Worm (Caenorhabditis elegans) whole organism, L1 larva: ENCODE results near the gene R12B2.6.
A peak's percentile ranks its signal among the peaks of the same experiment; 100 is the strongest.

Experiments
- C16A3.4 ChIP-seq: fragments of 150-350 bp; optimal IDR thresholded peaks from 2 replicates; lab custom pipeline; 2014; ENCODE audit warnings: missing biosample characterization, missing genetic modification characterization
- F16B12.6 ChIP-seq: fragments of 150-350 bp; optimal IDR thresholded peaks from 2 replicates; lab custom pipeline; 2014; ENCODE audit warnings: missing biosample characterization, missing genetic modification characterization
- ama-1 ChIP-seq: fragments of 150-350 bp; optimal IDR thresholded peaks from 2 replicates; lab custom pipeline; 2014
- blmp-1 ChIP-seq: fragments of 150-350 bp; optimal IDR thresholded peaks from 2 replicates; lab custom pipeline; 2014; ENCODE audit warnings: missing biosample characterization, missing genetic modification characterization
- ceh-8 ChIP-seq: fragments of 200-800 bp; sonication (Bioruptor generic); optimal IDR thresholded peaks from 2 replicates; lab custom pipeline; 2018; ENCODE audit warnings: mild to moderate bottlenecking, missing genetic modification characterization, moderate library complexity, missing compliant biosample characterization
- efl-1 ChIP-seq, 4 experiments: fragments of 150-350 bp; optimal IDR thresholded peaks in 3 of 4; peaks in 1 of 4; 1 replicate in 1 of 4; 2 replicates in 3 of 4; lab custom pipeline; 2014; ENCODE audit warnings: missing biosample characterization in 2 of 4, missing genetic modification characterization in 2 of 4, missing genetic modification reagents in 2 of 4
- egl-13 ChIP-seq: sonication (generic microtip); optimal IDR thresholded peaks from 2 replicates; lab custom pipeline; 2016; ENCODE audit warnings: missing genotype, missing genetic modification reagents, missing genetic modification characterization, missing compliant biosample characterization
- egl-27 ChIP-seq, 2 experiments: fragments of 150-350 bp in 1 of 2; sonication (generic microtip); optimal IDR thresholded peaks; 3 replicates each; lab custom pipeline; 2017 to 2018; ENCODE audit warnings: missing biosample characterization in 2 of 2, missing genetic modification characterization in 2 of 2, missing genetic modification reagents in 2 of 2
- elt-2 ChIP-seq: sonication (generic microtip); optimal IDR thresholded peaks from 2 replicates; lab custom pipeline; 2016; ENCODE audit warnings: missing genetic modification characterization, mild to moderate bottlenecking, inconsistent platforms, missing compliant biosample characterization, missing genetic modification reagents
- elt-3 ChIP-seq, 6 experiments: fragments of 150-350 bp in 1 of 6; sonication (generic microtip); optimal IDR thresholded peaks; 2 replicates each; lab custom pipeline; 2017 to 2018; ENCODE audit warnings: missing biosample characterization in 6 of 6, missing genetic modification characterization in 6 of 6, inconsistent platforms in 1 of 6
- fkh-10 ChIP-seq: sonication (generic microtip); optimal IDR thresholded peaks from 2 replicates; lab custom pipeline; 2017; ENCODE audit warnings: missing biosample characterization, missing genetic modification reagents, missing genetic modification characterization
- hlh-17 ChIP-seq: fragments of 200-800 bp; sonication (Bioruptor generic); optimal IDR thresholded peaks from 2 replicates; lab custom pipeline; 2018; ENCODE audit warnings: missing genetic modification characterization, mild to moderate bottlenecking, missing compliant biosample characterization, moderate library complexity, borderline replicate concordance
- jun-1 ChIP-seq: fragments of 150-350 bp; optimal IDR thresholded peaks from 2 replicates; lab custom pipeline; 2014; ENCODE audit warnings: missing biosample characterization, missing genetic modification reagents, missing genetic modification characterization
- lin-13 ChIP-seq: fragments of 150-350 bp; optimal IDR thresholded peaks from 2 replicates; lab custom pipeline; 2014; ENCODE audit warnings: missing biosample characterization, missing genetic modification reagents, missing genetic modification characterization
- lin-14 ChIP-seq: fragments of 200-800 bp; sonication (Bioruptor generic); optimal IDR thresholded peaks from 2 replicates; lab custom pipeline; 2018; ENCODE audit warnings: mild to moderate bottlenecking, missing genetic modification characterization, moderate library complexity, missing compliant biosample characterization
- lin-35 ChIP-seq, 2 experiments: fragments of 150-350 bp; optimal IDR thresholded peaks; 2 replicates each; lab custom pipeline; 2014; ENCODE audit warnings: missing biosample characterization in 2 of 2, missing genetic modification characterization in 2 of 2, missing genetic modification reagents in 2 of 2
- lir-3 ChIP-seq: sonication (generic microtip); optimal IDR thresholded peaks from 2 replicates; lab custom pipeline; 2016; ENCODE audit warnings: mild to moderate bottlenecking, missing genetic modification characterization, moderate library complexity, missing compliant biosample characterization; ENCODE audit not compliant: poor library complexity
- lsy-2 ChIP-seq, 2 experiments: fragments of 150-350 bp; optimal IDR thresholded peaks; 2 replicates each; lab custom pipeline; 2014; ENCODE audit warnings: missing biosample characterization in 2 of 2, missing genetic modification characterization in 2 of 2
- mdl-1 ChIP-seq, 2 experiments: fragments of 150-350 bp; optimal IDR thresholded peaks; 2 replicates each; lab custom pipeline; 2014 to 2017; ENCODE audit warnings: missing biosample characterization in 2 of 2, missing genetic modification characterization in 2 of 2, inconsistent platforms in 1 of 2
- mef-2 ChIP-seq: fragments of 150-350 bp; optimal IDR thresholded peaks from 2 replicates; lab custom pipeline; 2014; ENCODE audit warnings: missing biosample characterization, missing genetic modification characterization
- nhr-11 ChIP-seq: fragments of 150-350 bp; optimal IDR thresholded peaks from 2 replicates; lab custom pipeline; 2014; ENCODE audit warnings: missing biosample characterization, missing genetic modification characterization
- nhr-12 ChIP-seq: sonication (generic microtip); optimal IDR thresholded peaks from 2 replicates; lab custom pipeline; 2017; ENCODE audit warnings: missing biosample characterization, missing genetic modification characterization
- nhr-19 ChIP-seq: fragments of 200-800 bp; sonication (Bioruptor generic); conservative IDR thresholded peaks from 2 replicates; pipeline ENCODE4 v1.3.6; 2022; ENCODE audit warnings: missing genetic modification characterization, missing compliant biosample characterization
- nhr-20 ChIP-seq: sonication (generic microtip); optimal IDR thresholded peaks from 2 replicates; lab custom pipeline; 2016; ENCODE audit warnings: mild to moderate bottlenecking, missing genetic modification characterization, missing compliant biosample characterization
- nhr-237 ChIP-seq: fragments of 150-350 bp; optimal IDR thresholded peaks from 2 replicates; lab custom pipeline; 2014; ENCODE audit warnings: missing biosample characterization, missing genetic modification characterization
- nhr-28 ChIP-seq: fragments of 150-350 bp; optimal IDR thresholded peaks from 2 replicates; lab custom pipeline; 2014; ENCODE audit warnings: missing biosample characterization, missing genetic modification characterization
- nhr-47 ChIP-seq: sonication (generic microtip); optimal IDR thresholded peaks from 2 replicates; lab custom pipeline; 2016; ENCODE audit warnings: mild to moderate bottlenecking, missing genetic modification characterization, moderate library complexity, missing compliant biosample characterization
- nhr-71 ChIP-seq: sonication (generic microtip); optimal IDR thresholded peaks from 2 replicates; lab custom pipeline; 2016; ENCODE audit warnings: mild to moderate bottlenecking, missing genetic modification characterization, moderate library complexity, missing compliant biosample characterization
- nhr-76 ChIP-seq: sonication (generic microtip); optimal IDR thresholded peaks from 2 replicates; lab custom pipeline; 2017; ENCODE audit warnings: missing biosample characterization, missing genetic modification characterization
- nhr-84 ChIP-seq: sonication (generic microtip); optimal IDR thresholded peaks from 2 replicates; lab custom pipeline; 2017; ENCODE audit warnings: missing biosample characterization, missing genetic modification characterization
- nhr-85 ChIP-seq: sonication (generic microtip); peaks from one replicate; lab custom pipeline; 2016; ENCODE audit warnings: missing genetic modification characterization, inconsistent platforms, missing compliant biosample characterization
- nhr-90 ChIP-seq: sonication (generic microtip); optimal IDR thresholded peaks from 2 replicates; lab custom pipeline; 2016; ENCODE audit warnings: mild to moderate bottlenecking, missing genetic modification characterization, missing compliant biosample characterization; ENCODE audit not compliant: poor library complexity
- pqm-1 ChIP-seq: sonication (generic microtip); optimal IDR thresholded peaks from 3 replicates; lab custom pipeline; 2017; ENCODE audit warnings: missing biosample characterization, missing genetic modification characterization
- rnt-1 ChIP-seq: sonication (generic microtip); optimal IDR thresholded peaks from 2 replicates; lab custom pipeline; 2016; ENCODE audit warnings: mild to moderate bottlenecking, missing genetic modification characterization, moderate library complexity, missing compliant biosample characterization
- snu-23 ChIP-seq: sonication (generic microtip); optimal IDR thresholded peaks from 2 replicates; lab custom pipeline; 2016; ENCODE audit warnings: missing genetic modification characterization, missing compliant biosample characterization
- swsn-7 ChIP-seq: sonication (generic microtip); optimal IDR thresholded peaks from 2 replicates; lab custom pipeline; 2016; ENCODE audit warnings: missing genetic modification characterization, missing compliant biosample characterization
- tbx-2 ChIP-seq: sonication (generic microtip); optimal IDR thresholded peaks from 2 replicates; lab custom pipeline; 2016; ENCODE audit warnings: missing genetic modification characterization, missing compliant biosample characterization
- unc-130 ChIP-seq: fragments of 150-350 bp; optimal IDR thresholded peaks from 2 replicates; lab custom pipeline; 2017; ENCODE audit warnings: missing biosample characterization, missing genetic modification characterization, inconsistent platforms
- unc-30 ChIP-seq: sonication (generic microtip); optimal IDR thresholded peaks from 2 replicates; lab custom pipeline; 2017; ENCODE audit warnings: missing biosample characterization, missing genetic modification characterization
- unc-86 ChIP-seq: sonication (generic microtip); optimal IDR thresholded peaks from 2 replicates; lab custom pipeline; 2016; ENCODE audit warnings: missing genetic modification characterization, missing compliant biosample characterization
- vab-15 ChIP-seq: sonication (generic microtip); optimal IDR thresholded peaks from 2 replicates; lab custom pipeline; 2017; ENCODE audit warnings: missing genotype, mild to moderate bottlenecking, missing genetic modification characterization, missing compliant biosample characterization
- zag-1 ChIP-seq: fragments of 150-350 bp; optimal IDR thresholded peaks from 2 replicates; lab custom pipeline; 2014; ENCODE audit warnings: missing biosample characterization, missing genetic modification characterization

Gene R12B2.6

DNA sequence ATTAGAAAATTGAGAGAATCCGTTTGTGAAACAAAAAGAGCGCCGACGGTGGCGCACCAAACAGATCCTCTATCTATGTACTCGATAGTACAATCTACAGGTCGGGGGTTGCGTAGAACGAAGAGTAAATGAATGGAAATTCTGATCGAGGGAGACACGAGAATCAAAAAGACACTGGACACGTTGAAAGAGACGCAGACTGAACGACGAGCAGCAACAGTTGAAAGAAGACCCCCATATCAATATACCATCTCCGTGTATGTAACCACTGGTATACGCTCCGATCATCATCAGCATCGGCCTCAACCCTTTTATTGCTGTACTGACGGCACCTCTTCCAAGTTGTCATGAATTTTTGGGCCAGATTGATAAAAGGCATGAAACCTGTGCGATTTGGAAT, 2.3 kb upstream of the R12B2.6 start (continued):
- TF ChIP-seq unc-86 (tag; lab: Kevin White, UChicago) (no peak), nhr-85 (tag; lab: Kevin White, UChicago) (peak; percentile 80), elt-2 (no peak), nhr-237 (tag; lab: Kevin White, UChicago) (no peak), lin-13 (GFP tag; lab: Kevin White, UChicago) (no peak), lin-14 (GFP tag; lab: Kevin White, UChicago) (peak; percentile 55), nhr-47 (tag; lab: Kevin White, UChicago) (no peak), rnt-1 (tag; lab: Kevin White, UChicago) (no peak), nhr-71 (tag; lab: Kevin White, UChicago) (peak; percentile 38), ama-1 (lab: Kevin White, UChicago) (peak; percentile 38)

DNA sequence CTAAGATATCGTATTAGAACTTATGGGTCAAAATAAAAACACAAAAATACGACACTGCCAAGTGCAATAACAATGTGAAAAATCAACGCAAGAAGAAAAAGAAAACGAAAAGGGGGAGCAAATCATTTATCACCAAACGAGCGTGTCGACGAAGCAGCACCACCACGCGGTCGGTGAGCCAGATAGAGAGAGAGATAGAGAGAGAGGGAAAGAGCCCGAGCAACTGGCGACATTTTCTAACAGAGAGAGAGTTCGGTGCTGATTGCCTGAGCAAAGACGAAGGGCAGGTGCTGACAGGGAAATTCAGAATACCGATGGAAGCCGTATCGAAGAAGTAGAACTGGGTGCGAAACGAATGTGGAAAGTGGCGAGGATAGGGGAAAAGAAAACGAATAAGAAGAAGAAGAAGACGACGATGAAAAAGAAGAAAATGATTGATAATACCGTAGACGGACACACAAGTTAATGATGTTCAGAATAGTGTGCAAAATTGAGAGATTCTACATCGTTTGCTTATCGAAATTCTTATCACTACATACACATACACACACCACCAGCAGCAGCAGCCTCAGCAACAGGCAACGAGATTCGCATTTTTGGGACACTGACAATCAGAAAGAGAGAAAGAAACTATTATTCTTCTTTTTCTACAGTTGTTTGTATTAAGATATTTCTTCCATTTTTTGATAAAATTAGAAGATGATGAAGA, 1.4 kb upstream of the R12B2.6 start:
- TF ChIP-seq elt-2 (peak; percentile 67), nhr-47 (tag; lab: Kevin White, UChicago) (peak; percentile 11), unc-130 (tag; lab: Kevin White, UChicago) (peak; percentile 39), rnt-1 (tag; lab: Kevin White, UChicago) (peak; percentile 58), nhr-90 (peak; percentile 45), jun-1 (tag; lab: Kevin White, UChicago) (no peak), nhr-85 (tag; lab: Kevin White, UChicago) (peak; percentile 72), nhr-76 (tag; lab: Kevin White, UChicago) (no peak), lin-14 (GFP tag; lab: Kevin White, UChicago) (peak; percentile 47), nhr-20 (tag; lab: Kevin White, UChicago) (peak; percentile 41), egl-27 (tag; optimal IDR thresholded peaks at IDR 0.05; lab: Kevin White, UChicago) (no peak), mdl-1 (tag; optimal IDR thresholded peaks at IDR 0.05; lab: Kevin White, UChicago) (peak in 1 of 2 experiments; percentile 9), efl-1 (optimal IDR thresholded peaks at IDR 0.05; lab: Kevin White, UChicago) (no peak), efl-1 (GFP tag; optimal IDR thresholded peaks at IDR 0.05 in 1 of 2; lab: Kevin White, UChicago) (peak in 1 of 2 experiments; percentile 67), swsn-7 (peak; percentile 13), snu-23 (peak; percentile 44), nhr-71 (tag; lab: Kevin White, UChicago) (peak; percentile 31), mef-2 (tag; lab: Kevin White, UChicago) (no peak), elt-3 (tag; optimal IDR thresholded peaks at IDR 0.05; lab: Kevin White, UChicago) (peak in 5 of 6 experiments; percentile 71 to 99 (median 83)), C16A3.4 (tag; lab: Kevin White, UChicago) (no peak), blmp-1 (tag; lab: Kevin White, UChicago) (peak; percentile 74), nhr-11 (tag; lab: Kevin White, UChicago) (no peak), vab-15 (peak; percentile 18), egl-13 (tag; lab: Kevin White, UChicago) (no peak), lsy-2 (tag; optimal IDR thresholded peaks at IDR 0.05; lab: Kevin White, UChicago) (peak in 1 of 2 experiments; percentile 41), unc-86 (tag; lab: Kevin White, UChicago) (no peak), lin-35 (GFP tag; optimal IDR thresholded peaks at IDR 0.05; lab: Kevin White, UChicago) (peak in 1 of 2 experiments; percentile 63)

ce11 chrIII:5834663-5835062, 710 bp upstream of the R12B2.6 start:
- TF ChIP-seq pqm-1 (tag; lab: Kevin White, UChicago), result no peak
- peak; percentile 22 for TF ChIP-seq blmp-1 (tag; lab: Kevin White, UChicago)

ce11 chrIII:5833376-5833775, 577 bp downstream of the R12B2.6 start, which contains the start of the genes R12B2.13 and mdt-15:
Gene R12B2.13, minus strand, starts transcription at chrIII:5833476.
Gene mdt-15, minus strand, starts transcription at chrIII:5833751.
- TF ChIP-seq hlh-17 (GFP tag; lab: Kevin White, UChicago), result no peak
- no peak for TF ChIP-seq F16B12.6 (tag; lab: Kevin White, UChicago)
- TF ChIP-seq nhr-12 (tag; lab: Kevin White, UChicago), result no peak
- TF ChIP-seq nhr-19 (GFP tag; lab: Robert Waterston, UW), result no peak
- TF ChIP-seq unc-30 (tag; lab: Kevin White, UChicago), result no peak
- TF ChIP-seq zag-1, result no peak
- no peak for TF ChIP-seq nhr-84
- TF ChIP-seq nhr-20 (tag; lab: Kevin White, UChicago), result no peak
- TF ChIP-seq nhr-47 (tag; lab: Kevin White, UChicago), result no peak
- no peak for TF ChIP-seq lsy-2 (tag; optimal IDR thresholded peaks at IDR 0.05; lab: Kevin White, UChicago)
- TF ChIP-seq ceh-8 (GFP tag; lab: Kevin White, UChicago), result no peak
- no peak for TF ChIP-seq fkh-10
- TF ChIP-seq tbx-2, result no peak
- no peak for TF ChIP-seq efl-1 (optimal IDR thresholded peaks at IDR 0.05; lab: Kevin White, UChicago)
- TF ChIP-seq efl-1 (GFP tag; optimal IDR thresholded peaks at IDR 0.05 in 1 of 2; lab: Kevin White, UChicago), result no peak
- no peak for TF ChIP-seq C16A3.4 (tag; lab: Kevin White, UChicago)
- no peak for TF ChIP-seq elt-2
- no peak for TF ChIP-seq lir-3 (tag; lab: Kevin White, UChicago)
- TF ChIP-seq nhr-28 (tag; lab: Kevin White, UChicago), result no peak
- no peak for TF ChIP-seq nhr-11 (tag; lab: Kevin White, UChicago)
